Worm (Caenorhabditis elegans): ENCODE results near the gene mml-1.

Gene mml-1

DNA sequence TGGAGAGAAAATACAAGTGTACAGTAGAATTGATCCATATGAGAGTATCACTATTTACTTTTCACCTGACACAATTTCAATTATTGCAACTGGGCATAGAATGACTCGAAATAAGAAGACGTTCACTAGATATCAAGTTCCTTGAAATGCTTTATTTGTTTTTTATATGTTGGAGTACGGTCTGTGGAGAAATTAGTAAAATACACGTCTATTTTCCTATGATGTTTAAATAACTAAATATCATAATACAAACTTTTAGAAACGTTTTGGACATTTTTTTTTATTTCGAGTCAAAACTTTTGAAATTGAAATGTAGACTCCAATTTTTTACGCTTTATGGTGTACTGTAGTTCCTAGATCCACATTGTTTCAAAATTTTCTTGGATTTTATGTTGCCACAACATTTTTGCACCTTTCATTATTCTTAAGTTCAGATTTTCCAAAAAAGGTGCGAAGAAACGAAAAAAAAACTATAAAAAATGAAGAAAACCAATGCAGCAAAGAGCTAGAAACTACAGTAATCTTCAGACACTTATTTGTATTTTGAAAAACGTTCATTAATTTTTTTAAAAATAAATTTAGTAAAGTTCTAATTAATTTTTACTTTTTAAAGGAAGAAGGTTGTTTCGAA is 5.0 kb downstream of the mml-1 start:
- TF ChIP-seq elt-4 (tag; optimal IDR thresholded peaks at IDR 0.05) = no peak
- TF ChIP-seq npax-4 (tag; optimal IDR thresholded peaks at IDR 0.05) = no peak
- TF ChIP-seq lim-6 (tag; optimal IDR thresholded peaks at IDR 0.05) = no peak
- TF ChIP-seq sdc-2 (tag; optimal IDR thresholded peaks at IDR 0.05) = no peak
- TF ChIP-seq dmd-4 (tag; optimal IDR thresholded peaks at IDR 0.05; ENCODE audit: borderline replicate concordance) = no peak
- no peak for TF ChIP-seq ceh-34 (tag; optimal IDR thresholded peaks at IDR 0.05)
- TF ChIP-seq ama-1 (optimal IDR thresholded peaks at IDR 0.05) = no peak
- TF ChIP-seq hlh-30 (tag; optimal IDR thresholded peaks at IDR 0.05; ENCODE audit: insufficient read depth) = no peak
- no peak for TF ChIP-seq elt-2 (tag; optimal IDR thresholded peaks at IDR 0.05)

ce11 chrIII:7367012-7367760 is 7.3 kb downstream of the mml-1 start, which contains the start of the genes T20B12.5 and T20B12.4:
Gene T20B12.5, minus strand, starts transcription at chrIII:7367112.
Gene T20B12.4, plus strand, starts transcription at chrIII:7367710.
- TF ChIP-seq dmd-4 (tag; optimal IDR thresholded peaks at IDR 0.05; ENCODE audit: borderline replicate concordance) (no peak), Y22D7AL.16 (tag; optimal IDR thresholded peaks at IDR 0.05) (no peak), fkh-6 (tag; optimal IDR thresholded peaks at IDR 0.05) (no peak), elt-2 (tag; optimal IDR thresholded peaks at IDR 0.05) (no peak), ahr-1 (tag; optimal IDR thresholded peaks at IDR 0.05) (no peak), unc-55 (GFP tag; optimal IDR thresholded peaks at IDR 0.05) (no peak), tbx-7 (tag; optimal IDR thresholded peaks at IDR 0.05) (no peak), ceh-14 (tag; optimal IDR thresholded peaks at IDR 0.05) (no peak), syd-9 (tag; optimal IDR thresholded peaks at IDR 0.05) (no peak), lin-11 (tag; optimal IDR thresholded peaks at IDR 0.05) (no peak)

DNA sequence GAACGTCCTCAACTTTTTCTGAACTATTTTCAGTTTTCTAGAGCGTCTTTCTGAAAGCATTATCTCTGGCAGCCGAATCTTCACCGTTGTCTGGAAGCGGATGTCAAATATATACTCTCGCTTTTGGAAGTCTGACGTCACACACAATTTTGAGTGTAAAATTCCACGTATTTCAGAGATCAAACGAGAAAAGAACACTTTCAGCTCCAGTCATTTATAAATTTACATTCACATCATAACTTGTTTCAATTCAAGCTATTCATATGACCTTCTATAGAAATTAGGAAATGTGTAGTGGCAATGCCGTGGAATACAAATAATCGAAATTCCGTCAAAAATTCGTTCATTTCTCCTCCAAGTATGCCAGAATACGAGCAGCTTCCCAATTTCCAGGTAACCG is 8.9 kb downstream of the mml-1 start, which contains the start of gene F08F8.11:
Gene F08F8.11, plus strand, starts transcription at position 301 of the 400 bp plus-strand sequence.
- no peak for TF ChIP-seq T23F11.4 (GFP tag; optimal IDR thresholded peaks at IDR 0.05)
- TF ChIP-seq ceh-9 (tag; optimal IDR thresholded peaks at IDR 0.05) = no peak
- no peak for TF ChIP-seq ama-1 (optimal IDR thresholded peaks at IDR 0.05)
- no peak for TF ChIP-seq Y22D7AL.16 (tag; optimal IDR thresholded peaks at IDR 0.05)
- no peak for TF ChIP-seq pha-2 (tag; optimal IDR thresholded peaks at IDR 0.05)
- no peak for TF ChIP-seq hlh-13 (GFP tag; optimal IDR thresholded peaks at IDR 0.05)
- no peak for TF ChIP-seq pha-4 (tag; optimal IDR thresholded peaks at IDR 0.05)
- TF ChIP-seq unc-55 (GFP tag; optimal IDR thresholded peaks at IDR 0.05) = no peak
- no peak for TF ChIP-seq hlh-8 (tag; optimal IDR thresholded peaks at IDR 0.05)
- no peak for TF ChIP-seq ref-2 (tag; optimal IDR thresholded peaks at IDR 0.05)
- no peak for TF ChIP-seq odd-2 (tag; optimal IDR thresholded peaks at IDR 0.05)

- TF ChIP-seq unc-42 (tag; optimal IDR thresholded peaks at IDR 0.05) (peak; percentile 55), fkh-10 (GFP tag; optimal IDR thresholded peaks at IDR 0.05) (no peak)
These were observed 15.4 kb downstream of the mml-1 start, which contains the start of the genes eco-1 and hmgr-1 for ce11 chrIII:7359037-7359548. Gene eco-1, minus strand, starts transcription at chrIII:7359095. Gene hmgr-1, plus strand, starts transcription at chrIII:7359498.

DNA sequence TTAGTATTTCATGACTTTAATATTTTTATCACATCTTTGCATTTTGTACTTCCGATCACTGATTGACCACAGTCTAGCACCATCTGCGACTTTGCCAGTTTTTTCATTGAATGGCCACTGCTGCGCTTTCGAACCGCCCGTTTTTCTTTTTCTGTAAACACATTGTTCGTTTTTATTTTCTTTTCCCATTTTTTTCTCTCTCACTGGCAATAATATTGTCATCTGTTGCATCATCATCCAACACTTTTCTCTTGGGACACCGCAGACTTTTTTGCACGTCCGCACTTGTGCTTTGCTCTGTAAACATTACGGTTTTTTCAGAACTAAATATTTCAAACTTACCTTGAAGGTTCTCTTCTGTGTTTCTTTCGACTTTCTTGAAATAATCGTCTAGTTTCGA is 15.9 kb downstream of the mml-1 start:
- TF ChIP-seq unc-86 (tag; optimal IDR thresholded peaks at IDR 0.05) (no peak), rnt-1 (tag; optimal IDR thresholded peaks at IDR 0.05) (no peak), dve-1 (tag; optimal IDR thresholded peaks at IDR 0.05) (no peak), fkh-10 (GFP tag; optimal IDR thresholded peaks at IDR 0.05) (no peak), elt-4 (tag; optimal IDR thresholded peaks at IDR 0.05) (no peak), ama-1 (optimal IDR thresholded peaks at IDR 0.05) (no peak), ceh-6 (GFP tag; optimal IDR thresholded peaks at IDR 0.05) (no peak), ttx-3 (tag; optimal IDR thresholded peaks at IDR 0.05) (no peak), F13H6.1 (tag; optimal IDR thresholded peaks at IDR 0.05) (no peak), lim-6 (tag; optimal IDR thresholded peaks at IDR 0.05) (no peak), ceh-2 (tag; optimal IDR thresholded peaks at IDR 0.05) (no peak), fax-1 (tag; optimal IDR thresholded peaks at IDR 0.05) (no peak), sox-2 (GFP tag; IDR thresholded peaks at IDR 0.05) (no peak), pax-1 (tag; optimal IDR thresholded peaks at IDR 0.05) (no peak)

Data from whole organism, late embryonic.